Fruit fly (Drosophila melanogaster) S2 (cell line): ENCODE data around the gene CG4565.

Experiments used
- CG8478 ChIP-seq: fragments of >200 bp; optimal IDR thresholded peaks from 2 replicates; lab custom pipeline; 2018
- CTCF ChIP-seq, 2 experiments: fragments of >200 bp; optimal IDR thresholded peaks; 2 replicates each; lab custom pipeline; 2018

DNA sequence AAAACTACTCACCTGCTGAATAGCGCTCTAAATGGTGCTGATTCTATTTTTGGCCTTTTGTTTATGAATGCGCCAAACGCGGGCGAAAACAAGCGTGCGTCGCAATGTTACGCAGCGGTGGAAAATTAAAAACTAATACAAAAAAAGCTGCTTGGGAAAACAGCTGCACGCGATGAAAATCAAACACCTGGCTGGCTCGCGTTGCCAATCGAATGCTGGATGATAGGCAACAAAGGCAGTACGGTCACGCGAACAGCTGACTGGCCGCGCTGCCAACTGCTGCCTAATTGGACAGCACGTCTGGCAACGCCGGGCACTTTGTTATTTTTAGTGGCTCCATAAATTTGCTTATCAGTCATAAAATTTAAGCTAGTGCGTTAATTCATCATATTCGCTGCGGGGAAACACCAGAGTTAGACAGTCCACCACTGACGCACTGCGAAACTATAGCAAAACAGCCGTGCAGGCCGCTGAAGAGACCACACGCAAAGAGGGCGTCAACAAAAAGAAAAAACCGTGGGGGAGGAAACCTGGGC is 16.0 kb downstream of the CG4565 start, which contains the start of the genes SelR and Tsp86D:
- TF ChIP-seq CG8478 (lab: Kevin White, UChicago) = no peak
- peak; percentile 42 to 44 for TF ChIP-seq CTCF (optimal IDR thresholded peaks at IDR 0.05; lab: Kevin White, UChicago)
